1 fruit fly cellular context compared by ENCODE assay signal in the genomic region with DNA sequence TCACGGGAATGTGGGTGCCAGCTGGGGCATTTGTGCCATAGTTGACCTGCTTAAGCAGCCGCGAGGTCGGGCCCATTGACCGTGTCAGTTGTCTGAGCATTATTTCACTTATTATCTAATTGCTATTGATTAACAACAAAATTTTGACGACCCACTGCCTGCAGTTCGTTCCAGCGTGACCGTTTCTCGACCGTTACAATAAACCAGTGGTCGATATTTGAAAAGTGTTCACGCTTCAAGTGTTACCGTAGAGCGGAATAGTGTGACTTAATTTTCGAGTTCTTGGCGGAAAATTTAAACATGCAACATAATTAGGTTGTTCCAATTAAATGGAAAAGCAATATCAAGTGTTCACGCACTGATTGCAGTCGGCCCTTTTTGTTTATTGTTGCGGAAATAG.
TF ChIP-seq lines count a peak whose summit lies in the region.

A gene (minus strand): TSS at position 190 of the 400 bp plus-strand sequence.

TF ChIP-seq in whole organism, embryonic, 481 proteins besides CTCF, POLR2A, EP300 and RAD21 (continued from another document and continues in another):
- TF ChIP-seq CG6765 (GFP tag; optimal IDR thresholded peaks at IDR 0.05; lab: Kevin White, UChicago) (no peak), Dll (GFP tag; IDR thresholded peaks at IDR 0.05; lab: Robert Waterston, UW; ENCODE audit: partially characterized antibody) (no peak), CG17385 (GFP tag; optimal IDR thresholded peaks at IDR 0.05; lab: Kevin White, UChicago) (no peak), lab (GFP tag; optimal IDR thresholded peaks at IDR 0.05; lab: Kevin White, UChicago) (no peak), en (GFP tag; optimal IDR thresholded peaks at IDR 0.05; lab: Kevin White, UChicago) (no peak), caup (GFP tag; optimal IDR thresholded peaks at IDR 0.05; lab: Kevin White, UChicago; ENCODE audit: severe bottlenecking) (no peak), CG12391 (tag; optimal IDR thresholded peaks at IDR 0.05; lab: Kevin White, UChicago) (peak; percentile 42), dimm (GFP tag; IDR thresholded peaks at IDR 0.05; lab: Robert Waterston, UW) (no peak), oc (tag; optimal IDR thresholded peaks at IDR 0.05; lab: Kevin White, UChicago) (no peak), emc (GFP tag; optimal IDR thresholded peaks at IDR 0.05; lab: Kevin White, UChicago) (no peak), fru (optimal IDR thresholded peaks at IDR 0.05; lab: Kevin White, UChicago) (no peak), crc (GFP tag; optimal IDR thresholded peaks at IDR 0.05; lab: Kevin White, UChicago) (no peak), CG10366 (GFP tag; IDR thresholded peaks at IDR 0.05; lab: Robert Waterston, UW) (no peak), Adf1 (GFP tag; IDR thresholded peaks at IDR 0.05; lab: Robert Waterston, UW) (0 out of 2 replicates have a peak, but pooled peaks have one; percentile 25), HLHmδ (GFP tag; optimal IDR thresholded peaks at IDR 0.05; lab: Kevin White, UChicago) (no peak), CG32767 (GFP tag; IDR thresholded peaks at IDR 0.05; lab: Robert Waterston, UW) (no peak), vnd (GFP tag; IDR thresholded peaks at IDR 0.05; lab: Robert Waterston, UW; ENCODE audit: partially characterized antibody) (no peak), CG6654 (GFP tag; optimal IDR thresholded peaks at IDR 0.05; lab: Kevin White, UChicago) (no peak), CG18262 (tag; optimal IDR thresholded peaks at IDR 0.05; lab: Kevin White, UChicago) (no peak), Sin3A (optimal IDR thresholded peaks at IDR 0.05; lab: Kevin White, UChicago) (peak; percentile 43), Sox100B (GFP tag; optimal IDR thresholded peaks at IDR 0.05; lab: Kevin White, UChicago) (no peak), row (GFP tag; IDR thresholded peaks at IDR 0.05; lab: Robert Waterston, UW) (peak; percentile 40; the same call in 1 of the 3 replicates), CG2678 (tag; optimal IDR thresholded peaks at IDR 0.05; lab: Kevin White, UChicago) (peak; percentile 18), CG9797 (GFP tag; optimal IDR thresholded peaks at IDR 0.05; lab: Kevin White, UChicago) (peak; percentile 99), BtbVII (GFP tag; optimal IDR thresholded peaks at IDR 0.05; lab: Kevin White, UChicago) (no peak), Dip3 (GFP tag; optimal IDR thresholded peaks at IDR 0.05; lab: Kevin White, UChicago) (no peak), Pdp1 (GFP tag; optimal IDR thresholded peaks at IDR 0.05; lab: Kevin White, UChicago) (peak in 1 of 2 experiments; percentile 84), zen (tag; optimal IDR thresholded peaks at IDR 0.05; lab: Kevin White, UChicago) (peak; percentile 28), p53 (GFP tag; optimal IDR thresholded peaks at IDR 0.05; lab: Kevin White, UChicago) (peak; percentile 4), CG16815 (GFP tag; optimal IDR thresholded peaks at IDR 0.05; lab: Kevin White, UChicago) (no peak), otp (GFP tag; IDR thresholded peaks at IDR 0.05; lab: Robert Waterston, UW) (no peak), tap (tag; optimal IDR thresholded peaks at IDR 0.05; lab: Kevin White, UChicago) (no peak), Usf (GFP tag; optimal IDR thresholded peaks at IDR 0.05; lab: Kevin White, UChicago) (no peak), CG2199 (GFP tag; IDR thresholded peaks at IDR 0.05; lab: Robert Waterston, UW) (0 out of 3 replicates have a peak, but pooled peaks have one; percentile 29), ranshi (GFP tag; IDR thresholded peaks at IDR 0.05; lab: Robert Waterston, UW) (no peak), knrl (GFP tag; IDR thresholded peaks at IDR 0.05; lab: Robert Waterston, UW; ENCODE audit: partially characterized antibody) (peak; percentile 60), ham (GFP tag; IDR thresholded peaks at IDR 0.05; lab: Robert Waterston, UW) (no peak), CG33557 (GFP tag; optimal IDR thresholded peaks at IDR 0.05; lab: Kevin White, UChicago) (no peak), trem (tag; optimal IDR thresholded peaks at IDR 0.05; lab: Kevin White, UChicago) (peak; percentile 59), CG18476 (GFP tag; optimal IDR thresholded peaks at IDR 0.05; lab: Kevin White, UChicago) (no peak), CG12236 (GFP tag; optimal IDR thresholded peaks at IDR 0.05; lab: Kevin White, UChicago) (no peak), CkIIα-i1 (GFP tag; IDR thresholded peaks at IDR 0.05; lab: Robert Waterston, UW) (no peak), CG12942 (GFP tag; optimal IDR thresholded peaks at IDR 0.05; lab: Kevin White, UChicago) (no peak), CG9215 (GFP tag; IDR thresholded peaks at IDR 0.05; lab: Robert Waterston, UW) (no peak), Bdp1 (GFP tag; optimal IDR thresholded peaks at IDR 0.05; lab: Kevin White, UChicago) (no peak), pnt (GFP tag; optimal IDR thresholded peaks at IDR 0.05; lab: Kevin White, UChicago) (no peak), CG10654 (GFP tag; optimal IDR thresholded peaks at IDR 0.05; lab: Kevin White, UChicago) (no peak), MTF-1 (GFP tag; optimal IDR thresholded peaks at IDR 0.05; lab: Kevin White, UChicago; ENCODE audit: borderline replicate concordance) (no peak), Atf6 (GFP tag; IDR thresholded peaks at IDR 0.05; lab: Robert Waterston, UW) (0 out of 2 replicates have a peak, but pooled peaks have one; percentile 21), CG13296 (GFP tag; optimal IDR thresholded peaks at IDR 0.05; lab: Kevin White, UChicago) (no peak), cato (GFP tag; optimal IDR thresholded peaks at IDR 0.05; lab: Kevin White, UChicago; ENCODE audit: borderline replicate concordance) (no peak), sna (GFP tag; IDR thresholded peaks at IDR 0.05; lab: Robert Waterston, UW; ENCODE audit: partially characterized antibody) (peak; percentile 7; the same call in 1 of the 2 replicates), chinmo (GFP tag; IDR thresholded peaks at IDR 0.05; lab: Robert Waterston, UW; ENCODE audit: partially characterized antibody) (peak; percentile 56; the same call in 1 of the 4 replicates), so (GFP tag; IDR thresholded peaks at IDR 0.05; lab: Robert Waterston, UW) (no peak), HLH4C (GFP tag; IDR thresholded peaks at IDR 0.05; lab: Robert Waterston, UW; ENCODE audit: partially characterized antibody) (no peak), CG32772 (GFP tag; IDR thresholded peaks at IDR 0.05; lab: Robert Waterston, UW) (no peak), corto (GFP tag; optimal IDR thresholded peaks at IDR 0.05; lab: Kevin White, UChicago) (no peak), TFAM (GFP tag; optimal IDR thresholded peaks at IDR 0.05; lab: Kevin White, UChicago) (no peak), pb (GFP tag; optimal IDR thresholded peaks at IDR 0.05; lab: Kevin White, UChicago) (no peak), kah (GFP tag; optimal IDR thresholded peaks at IDR 0.05; lab: Kevin White, UChicago) (peak; percentile 33), CG9876 (GFP tag; optimal IDR thresholded peaks at IDR 0.05; lab: Kevin White, UChicago) (no peak), CG17568 (GFP tag; optimal IDR thresholded peaks at IDR 0.05; lab: Kevin White, UChicago) (no peak), dmrt99B (tag; optimal IDR thresholded peaks at IDR 0.05; lab: Kevin White, UChicago) (no peak), Ets97D (GFP tag; optimal IDR thresholded peaks at IDR 0.05; lab: Kevin White, UChicago) (peak; percentile 64), Fer2 (tag; optimal IDR thresholded peaks at IDR 0.05; lab: Kevin White, UChicago) (no peak), pzg (GFP tag; optimal IDR thresholded peaks at IDR 0.05; lab: Kevin White, UChicago) (peak; percentile 98), tx (GFP tag; optimal IDR thresholded peaks at IDR 0.05; lab: Kevin White, UChicago) (no peak), HHEX (GFP tag; optimal IDR thresholded peaks at IDR 0.05; lab: Kevin White, UChicago) (no peak), CG15011 (GFP tag; optimal IDR thresholded peaks at IDR 0.05; lab: Kevin White, UChicago) (no peak), Med (GFP tag; lab: Kevin White, UChicago) (peak; percentile 83), dan (GFP tag; IDR thresholded peaks at IDR 0.05; lab: Robert Waterston, UW) (no peak), CG8944 (GFP tag; optimal IDR thresholded peaks at IDR 0.05; lab: Kevin White, UChicago) (no peak), CG7987 (GFP tag; optimal IDR thresholded peaks at IDR 0.05; lab: Kevin White, UChicago) (peak; percentile 53), lilli (GFP tag; optimal IDR thresholded peaks at IDR 0.05; lab: Kevin White, UChicago) (no peak), CrebB (tag; optimal IDR thresholded peaks at IDR 0.05; lab: Kevin White, UChicago) (peak; percentile 15), Hr78 (GFP tag; optimal IDR thresholded peaks at IDR 0.05; lab: Kevin White, UChicago) (no peak), crol (GFP tag; IDR thresholded peaks at IDR 0.05; lab: Robert Waterston, UW) (no peak), Neu2 (GFP tag; optimal IDR thresholded peaks at IDR 0.05; lab: Kevin White, UChicago; ENCODE audit: borderline replicate concordance) (no peak), D19B (GFP tag; optimal IDR thresholded peaks at IDR 0.05; lab: Kevin White, UChicago) (no peak), fd96Cb (tag; optimal IDR thresholded peaks at IDR 0.05; lab: Kevin White, UChicago) (no peak), Dref (GFP tag; IDR thresholded peaks at IDR 0.05; lab: Robert Waterston, UW) (peak; percentile 38; the same call in 1 of the 2 replicates), Nf-YB (GFP tag; optimal IDR thresholded peaks at IDR 0.05; lab: Kevin White, UChicago) (peak; percentile 7), CG13894 (tag; optimal IDR thresholded peaks at IDR 0.05; lab: Kevin White, UChicago) (peak; percentile 26), sr (GFP tag; IDR thresholded peaks at IDR 0.05; lab: Robert Waterston, UW) (no peak), CG3995 (GFP tag; optimal IDR thresholded peaks at IDR 0.05; lab: Kevin White, UChicago) (peak; percentile 50), Mes4 (GFP tag; optimal IDR thresholded peaks at IDR 0.05; lab: Kevin White, UChicago) (no peak), CG30403 (GFP tag; optimal IDR thresholded peaks at IDR 0.05; lab: Kevin White, UChicago) (no peak), Rx (GFP tag; IDR thresholded peaks at IDR 0.05; lab: Robert Waterston, UW) (no peak), CG8765 (GFP tag; IDR thresholded peaks at IDR 0.05; lab: Robert Waterston, UW) (no peak), dm (GFP tag; optimal IDR thresholded peaks at IDR 0.05; lab: Kevin White, UChicago) (no peak), CG4854 (GFP tag; optimal IDR thresholded peaks at IDR 0.05; lab: Kevin White, UChicago) (no peak), CG30431 (GFP tag; optimal IDR thresholded peaks at IDR 0.05; lab: Kevin White, UChicago) (no peak), rib (GFP tag; IDR thresholded peaks at IDR 0.05; lab: Robert Waterston, UW) (no peak), CG15479 (GFP tag; optimal IDR thresholded peaks at IDR 0.05; lab: Kevin White, UChicago) (no peak), CG11247 (GFP tag; IDR thresholded peaks at IDR 0.05; lab: Robert Waterston, UW) (no peak), pfk (GFP tag; optimal IDR thresholded peaks at IDR 0.05; lab: Kevin White, UChicago) (no peak), Drgx (GFP tag; IDR thresholded peaks at IDR 0.05; lab: Robert Waterston, UW) (no peak), CG13775 (GFP tag; optimal IDR thresholded peaks at IDR 0.05; lab: Kevin White, UChicago) (no peak), CG4282 (GFP tag; optimal IDR thresholded peaks at IDR 0.05; lab: Kevin White, UChicago) (no peak), gem (tag; optimal IDR thresholded peaks at IDR 0.05; lab: Kevin White, UChicago) (no peak), wdn (GFP tag; IDR thresholded peaks at IDR 0.05; lab: Robert Waterston, UW) (no peak), ara (GFP tag; IDR thresholded peaks at IDR 0.05; lab: Robert Waterston, UW) (no peak), ash1 (GFP tag; optimal IDR thresholded peaks at IDR 0.05; lab: Kevin White, UChicago) (no peak), wor (GFP tag; IDR thresholded peaks at IDR 0.05; lab: Robert Waterston, UW) (no peak), CG2712 (tag; optimal IDR thresholded peaks at IDR 0.05; lab: Kevin White, UChicago) (peak; percentile 17), pros (GFP tag; optimal IDR thresholded peaks at IDR 0.05; lab: Kevin White, UChicago) (no peak), B-H2 (GFP tag; optimal IDR thresholded peaks at IDR 0.05; lab: Kevin White, UChicago) (peak; percentile 28), Elba2 (GFP tag; optimal IDR thresholded peaks at IDR 0.05; lab: Kevin White, UChicago) (no peak), Ravus (GFP tag; IDR thresholded peaks at IDR 0.05; lab: Robert Waterston, UW) (no peak), CG10565 (GFP tag; optimal IDR thresholded peaks at IDR 0.05; lab: Kevin White, UChicago) (no peak), Bteb2 (GFP tag; optimal IDR thresholded peaks at IDR 0.05; lab: Kevin White, UChicago) (no peak), scrt (GFP tag; optimal IDR thresholded peaks at IDR 0.05; lab: Kevin White, UChicago) (no peak), luna (GFP tag; optimal IDR thresholded peaks at IDR 0.05; lab: Kevin White, UChicago) (no peak), pum (GFP tag; optimal IDR thresholded peaks at IDR 0.05; lab: Kevin White, UChicago) (no peak), CG17912 (GFP tag; optimal IDR thresholded peaks at IDR 0.05; lab: Kevin White, UChicago) (no peak), CG9727 (GFP tag; optimal IDR thresholded peaks at IDR 0.05; lab: Kevin White, UChicago) (no peak), cas (GFP tag; IDR thresholded peaks at IDR 0.05; lab: Robert Waterston, UW) (no peak), Atf3 (GFP tag; optimal IDR thresholded peaks at IDR 0.05; lab: Kevin White, UChicago) (no peak), Oli (tag; optimal IDR thresholded peaks at IDR 0.05; lab: Kevin White, UChicago) (no peak), Bgb (GFP tag; IDR thresholded peaks at IDR 0.05; lab: Robert Waterston, UW; ENCODE audit: partially characterized antibody) (peak; percentile 70), slp2 (GFP tag; optimal IDR thresholded peaks at IDR 0.05; lab: Kevin White, UChicago) (no peak), vfl (GFP tag; optimal IDR thresholded peaks at IDR 0.05; lab: Kevin White, UChicago) (no peak), CG4424 (GFP tag; optimal IDR thresholded peaks at IDR 0.05; lab: Kevin White, UChicago) (no peak), CG6791 (GFP tag; IDR thresholded peaks at IDR 0.05; lab: Robert Waterston, UW; ENCODE audit: partially characterized antibody) (peak; percentile 42; the same call in 1 of the 3 replicates), usp (GFP tag; optimal IDR thresholded peaks at IDR 0.05; lab: Kevin White, UChicago) (no peak), Rfx (GFP tag; IDR thresholded peaks at IDR 0.05; lab: Robert Waterston, UW) (peak; percentile 40; the same call in 1 of the 2 replicates), kay (GFP tag; optimal IDR thresholded peaks at IDR 0.05; lab: Kevin White, UChicago) (no peak), CG17359 (tag; optimal IDR thresholded peaks at IDR 0.05; lab: Kevin White, UChicago) (no peak), PHDP (tag; optimal IDR thresholded peaks at IDR 0.05; lab: Kevin White, UChicago) (no peak), fd102C (GFP tag; optimal IDR thresholded peaks at IDR 0.05; lab: Kevin White, UChicago) (no peak)
